Worm (Caenorhabditis elegans) whole organism, midembryonic: ENCODE measurements around the gene nhr-179.

ENCODE experiments used
- T22C8.4 ChIP-seq: fragments of 200-800 bp; sonication (Bioruptor generic); IDR thresholded peaks from 2 replicates; pipeline ENCODE4 v1.3.6; 2022; ENCODE audit warnings: missing genetic modification characterization, missing compliant biosample characterization
- flt-1 ChIP-seq: fragments of 200-800 bp; sonication (Bioruptor generic); IDR thresholded peaks from 2 replicates; pipeline ENCODE4 v1.3.6; 2022; ENCODE audit warnings: missing genetic modification characterization, missing compliant biosample characterization
- med-1 ChIP-seq: sonication (generic microtip); optimal IDR thresholded peaks from 2 replicates; lab custom pipeline; 2017; ENCODE audit warnings: missing genetic modification characterization, mild to moderate bottlenecking, missing compliant biosample characterization, antibody characterized with exemption, missing genetic modification reagents; ENCODE audit not compliant: insufficient read depth
- ref-1 ChIP-seq: fragments of 200-800 bp; sonication (Bioruptor generic); conservative IDR thresholded peaks from 2 replicates; pipeline ENCODE4 v1.3.6; 2022; ENCODE audit warnings: missing genetic modification reagents, missing genetic modification characterization, missing compliant biosample characterization
- tab-1 ChIP-seq: fragments of 200-800 bp; sonication (Bioruptor generic); IDR thresholded peaks from 2 replicates; pipeline ENCODE4 v1.3.6; 2022; ENCODE audit warnings: missing genetic modification characterization, missing compliant biosample characterization
- ztf-29 ChIP-seq: fragments of 200-800 bp; sonication (Bioruptor generic); IDR thresholded peaks from 2 replicates; pipeline ENCODE4 v1.3.6; 2022; ENCODE audit warnings: missing genetic modification reagents, missing genetic modification characterization, missing compliant biosample characterization

DNA sequence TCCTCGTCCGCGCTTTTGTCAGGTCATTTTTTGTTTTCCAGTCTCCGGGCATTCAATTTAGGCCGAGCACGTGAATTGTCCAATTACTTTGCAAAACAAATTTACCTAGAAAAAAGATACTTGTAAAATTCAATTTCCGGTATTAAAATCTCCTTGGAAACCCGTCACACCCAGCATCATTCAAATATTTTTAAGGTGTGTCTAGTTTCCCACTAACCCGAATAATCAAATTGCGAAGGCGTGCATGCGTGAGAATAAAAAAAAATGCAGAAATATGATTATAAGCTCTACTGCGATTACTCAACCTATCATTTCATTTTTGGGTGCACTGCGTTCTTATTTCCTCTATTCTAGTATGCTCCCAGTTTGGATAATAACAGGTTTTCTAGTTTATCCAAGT is 36.2 kb upstream of the nhr-179 start, which contains the start of gene irld-11:
- TF ChIP-seq tab-1 (GFP tag; lab: Robert Waterston, UW) = no peak
- TF ChIP-seq ref-1 (GFP tag; lab: Robert Waterston, UW) = no peak
- TF ChIP-seq flt-1 (GFP tag; lab: Robert Waterston, UW) = no peak
- no peak for TF ChIP-seq med-1 (GFP tag; lab: Kevin White, UChicago)
- no peak for TF ChIP-seq T22C8.4 (GFP tag; lab: Robert Waterston, UW)
- no peak for TF ChIP-seq ztf-29
